Worm (Caenorhabditis elegans) whole organism, late embryonic: Measurements from ENCODE around the gene rsks-1.
A peak's percentile ranks its signal among the peaks of the same experiment; 100 is the strongest.

Experiments
- C08G9.2 ChIP-seq: sonication (generic microtip); optimal IDR thresholded peaks from 2 replicates; lab custom pipeline; 2016; ENCODE audit warnings: mild to moderate bottlenecking, missing genetic modification characterization, moderate library complexity, missing compliant biosample characterization
- C38D4.7 ChIP-seq: fragments of 200-800 bp; sonication (Bioruptor generic); optimal IDR thresholded peaks from 2 replicates; lab custom pipeline; 2018; ENCODE audit warnings: mild to moderate bottlenecking, missing genetic modification characterization, moderate library complexity, missing compliant biosample characterization
- F13H6.1 ChIP-seq: sonication (generic microtip); optimal IDR thresholded peaks from 2 replicates; lab custom pipeline; 2016; ENCODE audit warnings: missing genetic modification characterization, missing compliant biosample characterization
- K09A11.1 ChIP-seq: sonication (generic microtip); optimal IDR thresholded peaks from 2 replicates; lab custom pipeline; 2017; ENCODE audit warnings: antibody characterized with exemption, mild to moderate bottlenecking, missing genetic modification characterization, missing compliant biosample characterization; ENCODE audit not compliant: insufficient read depth
- T23F11.4 ChIP-seq: fragments of 200-800 bp; sonication (Bioruptor generic); optimal IDR thresholded peaks from 2 replicates; lab custom pipeline; 2018; ENCODE audit warnings: mild to moderate bottlenecking, missing genetic modification characterization, missing compliant biosample characterization
- Y22D7AL.16 ChIP-seq: sonication (generic microtip); optimal IDR thresholded peaks from 2 replicates; lab custom pipeline; 2016; ENCODE audit warnings: missing genetic modification characterization, missing compliant biosample characterization
- ama-1 ChIP-seq: fragments of 150-350 bp; optimal IDR thresholded peaks from 2 replicates; lab custom pipeline; 2014
- ceh-14 ChIP-seq: sonication (generic microtip); optimal IDR thresholded peaks from 2 replicates; lab custom pipeline; 2016; ENCODE audit warnings: missing genotype, missing genetic modification characterization, missing compliant biosample characterization
- ceh-19 ChIP-seq: fragments of 200-800 bp; sonication (Bioruptor generic); optimal IDR thresholded peaks from 2 replicates; lab custom pipeline; 2018; ENCODE audit warnings: mild to moderate bottlenecking, missing genetic modification characterization, missing compliant biosample characterization
- ceh-2 ChIP-seq: sonication (generic microtip); optimal IDR thresholded peaks from 2 replicates; lab custom pipeline; 2016; ENCODE audit warnings: missing genotype, missing genetic modification characterization, missing compliant biosample characterization
- ceh-24 ChIP-seq: sonication (generic microtip); optimal IDR thresholded peaks from 2 replicates; lab custom pipeline; 2016; ENCODE audit warnings: mild to moderate bottlenecking, missing genetic modification characterization, missing compliant biosample characterization
- ceh-30 ChIP-seq: fragments of 150-350 bp; optimal IDR thresholded peaks from 2 replicates; lab custom pipeline; 2014; ENCODE audit warnings: missing biosample characterization, missing genetic modification characterization
- ceh-31 ChIP-seq: sonication (generic microtip); optimal IDR thresholded peaks from 2 replicates; lab custom pipeline; 2016; ENCODE audit warnings: missing genetic modification characterization, missing compliant biosample characterization
- ceh-34 ChIP-seq: sonication (generic microtip); optimal IDR thresholded peaks from 2 replicates; lab custom pipeline; 2016; ENCODE audit warnings: mild to moderate bottlenecking, missing genetic modification characterization, missing compliant biosample characterization
- ceh-48 ChIP-seq: sonication (generic microtip); optimal IDR thresholded peaks from 2 replicates; lab custom pipeline; 2016; ENCODE audit warnings: missing genetic modification characterization, inconsistent platforms, missing compliant biosample characterization
- ceh-9 ChIP-seq: sonication (generic microtip); optimal IDR thresholded peaks from 2 replicates; lab custom pipeline; 2016; ENCODE audit warnings: mild to moderate bottlenecking, missing genetic modification characterization, inconsistent platforms, missing compliant biosample characterization
- che-1 ChIP-seq: sonication (generic microtip); optimal IDR thresholded peaks from 2 replicates; lab custom pipeline; 2016; ENCODE audit warnings: mild to moderate bottlenecking, missing genetic modification characterization, missing compliant biosample characterization
- dmd-4 ChIP-seq: sonication (generic microtip); optimal IDR thresholded peaks from 2 replicates; lab custom pipeline; 2016; ENCODE audit warnings: borderline replicate concordance, missing genetic modification characterization, missing compliant biosample characterization
- elt-2 ChIP-seq: sonication (generic microtip); optimal IDR thresholded peaks from 2 replicates; lab custom pipeline; 2016; ENCODE audit warnings: missing genetic modification reagents, missing genetic modification characterization, missing compliant biosample characterization
- elt-4 ChIP-seq: sonication (generic microtip); optimal IDR thresholded peaks from 2 replicates; lab custom pipeline; 2016; ENCODE audit warnings: missing genetic modification characterization, missing compliant biosample characterization
- ets-4 ChIP-seq: sonication (generic microtip); optimal IDR thresholded peaks from 2 replicates; lab custom pipeline; 2016; ENCODE audit warnings: missing genetic modification characterization, missing compliant biosample characterization
- fax-1 ChIP-seq: sonication (generic microtip); optimal IDR thresholded peaks from 2 replicates; lab custom pipeline; 2016; ENCODE audit warnings: missing genotype, missing genetic modification characterization, missing compliant biosample characterization
- fkh-6 ChIP-seq: sonication (generic microtip); optimal IDR thresholded peaks from 2 replicates; lab custom pipeline; 2016; ENCODE audit warnings: missing genetic modification characterization, missing compliant biosample characterization
- gmeb-2 ChIP-seq: sonication (generic microtip); optimal IDR thresholded peaks from 2 replicates; lab custom pipeline; 2016; ENCODE audit warnings: missing genetic modification characterization, inconsistent platforms, missing compliant biosample characterization
- hlh-13 ChIP-seq: fragments of 200-800 bp; sonication (Bioruptor generic); optimal IDR thresholded peaks from 2 replicates; lab custom pipeline; 2018; ENCODE audit warnings: mild to moderate bottlenecking, missing genetic modification characterization, missing compliant biosample characterization
- hlh-30 ChIP-seq: sonication (generic microtip); optimal IDR thresholded peaks from 2 replicates; lab custom pipeline; 2017; ENCODE audit warnings: antibody characterized with exemption, missing genetic modification characterization, missing compliant biosample characterization; ENCODE audit not compliant: insufficient read depth
- hlh-6 ChIP-seq: sonication (generic microtip); optimal IDR thresholded peaks from 2 replicates; lab custom pipeline; 2016; ENCODE audit warnings: missing genotype, missing genetic modification characterization, missing compliant biosample characterization
- hlh-8 ChIP-seq: sonication (generic microtip); optimal IDR thresholded peaks from 2 replicates; lab custom pipeline; 2016; ENCODE audit warnings: missing genotype, missing genetic modification characterization, missing compliant biosample characterization
- lin-11 ChIP-seq: fragments of 200-800 bp; sonication (Bioruptor generic); optimal IDR thresholded peaks from 2 replicates; lab custom pipeline; 2018; ENCODE audit warnings: mild to moderate bottlenecking, missing genetic modification characterization, missing compliant biosample characterization
- madf-2 ChIP-seq: sonication (generic microtip); optimal IDR thresholded peaks from 2 replicates; lab custom pipeline; 2017; ENCODE audit warnings: missing genetic modification characterization, missing compliant biosample characterization
- mec-3 ChIP-seq: sonication (generic microtip); optimal IDR thresholded peaks from 2 replicates; lab custom pipeline; 2016; ENCODE audit warnings: borderline replicate concordance, missing genetic modification characterization, missing compliant biosample characterization
- nfya-1 ChIP-seq: sonication (generic microtip); optimal IDR thresholded peaks from 2 replicates; lab custom pipeline; 2017; ENCODE audit warnings: missing genetic modification characterization, mild to moderate bottlenecking, missing compliant biosample characterization, antibody characterized with exemption, moderate library complexity
- odd-2 ChIP-seq: sonication (generic microtip); optimal IDR thresholded peaks from 2 replicates; lab custom pipeline; 2017; ENCODE audit warnings: antibody characterized with exemption, mild to moderate bottlenecking, missing genetic modification characterization, missing compliant biosample characterization
- pag-3 ChIP-seq: sonication (generic microtip); optimal IDR thresholded peaks from 2 replicates; lab custom pipeline; 2016; ENCODE audit warnings: missing compliant biosample characterization, missing genetic modification characterization, borderline replicate concordance
- pat-9 ChIP-seq: fragments of 200-800 bp; sonication (Bioruptor generic); optimal IDR thresholded peaks from 2 replicates; lab custom pipeline; 2018; ENCODE audit warnings: mild to moderate bottlenecking, missing genetic modification characterization, moderate library complexity, missing compliant biosample characterization
- pax-1 ChIP-seq: fragments of 150-350 bp; optimal IDR thresholded peaks from 2 replicates; lab custom pipeline; 2014; ENCODE audit warnings: missing biosample characterization, missing genetic modification characterization
- pros-1 ChIP-seq: fragments of 150-350 bp; optimal IDR thresholded peaks from 2 replicates; lab custom pipeline; 2014; ENCODE audit warnings: missing biosample characterization, missing genetic modification reagents, missing genetic modification characterization
- ref-2 ChIP-seq: sonication (generic microtip); optimal IDR thresholded peaks from 2 replicates; lab custom pipeline; 2016; ENCODE audit warnings: missing genetic modification characterization, missing compliant biosample characterization
- rnt-1 ChIP-seq: sonication (generic microtip); optimal IDR thresholded peaks from 2 replicates; lab custom pipeline; 2016; ENCODE audit warnings: missing genetic modification characterization, missing compliant biosample characterization
- sox-2 ChIP-seq: fragments of 200-800 bp; sonication (Bioruptor generic); IDR thresholded peaks from 2 replicates; pipeline ENCODE4 v1.3.6; 2022; ENCODE audit warnings: missing genetic modification reagents, missing genetic modification characterization, missing compliant biosample characterization
- sox-4 ChIP-seq: sonication (generic microtip); optimal IDR thresholded peaks from 2 replicates; lab custom pipeline; 2017; ENCODE audit warnings: mild to moderate bottlenecking, missing genetic modification characterization, inconsistent platforms, missing compliant biosample characterization
- syd-9 ChIP-seq: sonication (generic microtip); optimal IDR thresholded peaks from 2 replicates; lab custom pipeline; 2016; ENCODE audit warnings: mild to moderate bottlenecking, missing genetic modification characterization, moderate library complexity, missing compliant biosample characterization
- tbx-2 ChIP-seq: sonication (generic microtip); optimal IDR thresholded peaks from 2 replicates; lab custom pipeline; 2016; ENCODE audit warnings: missing genetic modification characterization, missing compliant biosample characterization
- tbx-7 ChIP-seq: sonication (generic microtip); optimal IDR thresholded peaks from 2 replicates; lab custom pipeline; 2016; ENCODE audit warnings: missing genotype, missing genetic modification characterization, missing compliant biosample characterization
- ttx-3 ChIP-seq: sonication (generic microtip); optimal IDR thresholded peaks from 2 replicates; lab custom pipeline; 2016; ENCODE audit warnings: missing genetic modification reagents, missing genetic modification characterization, missing compliant biosample characterization
- unc-42 ChIP-seq: sonication (generic microtip); optimal IDR thresholded peaks from 2 replicates; lab custom pipeline; 2016; ENCODE audit warnings: missing genotype, missing genetic modification characterization, missing compliant biosample characterization
- unc-55 ChIP-seq: sonication (generic microtip); optimal IDR thresholded peaks from 2 replicates; lab custom pipeline; 2017; ENCODE audit warnings: missing biosample characterization, missing genetic modification reagents, missing genetic modification characterization
- unc-86 ChIP-seq: sonication (generic microtip); optimal IDR thresholded peaks from 2 replicates; lab custom pipeline; 2016; ENCODE audit warnings: missing genetic modification characterization, missing compliant biosample characterization
- zip-5 ChIP-seq: sonication (generic microtip); optimal IDR thresholded peaks from 2 replicates; lab custom pipeline; 2016; ENCODE audit warnings: missing genetic modification characterization, missing compliant biosample characterization
- ztf-16 ChIP-seq: sonication (generic microtip); optimal IDR thresholded peaks from 2 replicates; lab custom pipeline; 2017; ENCODE audit warnings: missing genetic modification characterization, missing compliant biosample characterization

Gene rsks-1

ce11 chrIII:11234742-11235141, 10.2 kb upstream of the rsks-1 start, which contains the start of gene Y47D3A.34:
Y47D3A.34 (minus strand) TSS chrIII:11234861.
- TF ChIP-seq unc-42 (peak; percentile 39), elt-4 (no peak), hlh-13 (GFP tag; lab: Kevin White, UChicago) (no peak), ama-1 (lab: Kevin White, UChicago) (no peak), dmd-4 (no peak), fax-1 (tag; lab: Kevin White, UChicago) (no peak), madf-2 (tag; lab: Kevin White, UChicago) (no peak)

ce11 chrIII:11236788-11237187, 8.1 kb upstream of the rsks-1 start, which contains the start of the genes Y47D3A.14 and aakb-2:
Y47D3A.14 (minus strand) TSS chrIII:11236868.
aakb-2 (plus strand) TSS chrIII:11237143.
- TF ChIP-seq unc-42 (peak; percentile 32), Y22D7AL.16 (tag; lab: Kevin White, UChicago) (no peak), C08G9.2 (tag; lab: Kevin White, UChicago) (no peak), fkh-6 (peak; percentile 9), K09A11.1 (tag; lab: Kevin White, UChicago) (peak; percentile 56), ceh-31 (tag; lab: Kevin White, UChicago) (peak; percentile 56), rnt-1 (peak; percentile 19), hlh-30 (tag; lab: Kevin White, UChicago) (peak; percentile 76), pat-9 (peak; percentile 44), madf-2 (tag; lab: Kevin White, UChicago) (no peak), dmd-4 (no peak), ets-4 (tag; lab: Kevin White, UChicago) (peak; percentile 29), mec-3 (tag; lab: Kevin White, UChicago) (no peak), ceh-24 (tag; lab: Kevin White, UChicago) (peak; percentile 3), lin-11 (tag; lab: Kevin White, UChicago) (peak; percentile 16), odd-2 (tag; lab: Kevin White, UChicago) (no peak), C38D4.7 (GFP tag; lab: Kevin White, UChicago) (peak; percentile 44), che-1 (peak; percentile 61), elt-2 (peak; percentile 82), sox-2 (0 out of 2 replicates have a peak, but pooled peaks have one; percentile 4), unc-86 (peak; percentile 41), ceh-34 (tag; lab: Kevin White, UChicago) (peak; percentile 48), zip-5 (tag; lab: Kevin White, UChicago) (peak; percentile 11), unc-55 (GFP tag; lab: Kevin White, UChicago) (no peak), tbx-2 (tag; lab: Kevin White, UChicago) (peak; percentile 59), F13H6.1 (no peak), ztf-16 (tag; lab: Kevin White, UChicago) (peak; percentile 61), nfya-1 (tag; lab: Kevin White, UChicago) (peak; percentile 45), ceh-2 (peak; percentile 31), elt-4 (no peak), ceh-9 (tag; lab: Kevin White, UChicago) (no peak), hlh-6 (tag; lab: Kevin White, UChicago) (no peak), T23F11.4 (GFP tag; lab: Kevin White, UChicago) (peak; percentile 46), ceh-19 (no peak), hlh-8 (tag; lab: Kevin White, UChicago) (peak; percentile 66), tbx-7 (tag; lab: Kevin White, UChicago) (no peak), ceh-30 (tag; lab: Kevin White, UChicago) (no peak), pax-1 (tag; lab: Kevin White, UChicago) (no peak), gmeb-2 (peak; percentile 10), pros-1 (tag; lab: Kevin White, UChicago) (no peak), sox-4 (no peak), ceh-48 (tag; lab: Kevin White, UChicago) (peak; percentile 10), ttx-3 (peak; percentile 54), pag-3 (no peak), ref-2 (tag; lab: Kevin White, UChicago) (no peak), syd-9 (tag; lab: Kevin White, UChicago) (no peak), ceh-14 (peak; percentile 57)
